Fruit fly (Drosophila melanogaster): ENCODE measurements around the gene noi.

dm6 chr3R:5592009-5592572 lies 832 bp upstream of the noi start:
- TF ChIP-seq CG11617 (GFP tag; optimal IDR thresholded peaks at IDR 0.05): no peak
- TF ChIP-seq Hr96 (GFP tag; optimal IDR thresholded peaks at IDR 0.05): no peak
- no peak for TF ChIP-seq Crg-1 (GFP tag; optimal IDR thresholded peaks at IDR 0.05)
- no peak for TF ChIP-seq CG5204 (GFP tag; optimal IDR thresholded peaks at IDR 0.05)
- TF ChIP-seq CG12768 (GFP tag; optimal IDR thresholded peaks at IDR 0.05): peak; percentile 41
- TF ChIP-seq kay (GFP tag; ENCODE audit: borderline replicate concordance): no peak
- TF ChIP-seq ovo (GFP tag; optimal IDR thresholded peaks at IDR 0.05): no peak
- TF ChIP-seq CG7045 (GFP tag; optimal IDR thresholded peaks at IDR 0.05): no peak
- TF ChIP-seq Clk (GFP tag; optimal IDR thresholded peaks at IDR 0.05): no peak
- TF ChIP-seq CG7101 (tag; optimal IDR thresholded peaks at IDR 0.05): peak; percentile 16
- peak; percentile 62 for TF ChIP-seq Mnt (GFP tag; optimal IDR thresholded peaks at IDR 0.05)
- TF ChIP-seq tj (GFP tag; optimal IDR thresholded peaks at IDR 0.05): peak; percentile 20
- no peak for TF ChIP-seq CG33017 (tag; optimal IDR thresholded peaks at IDR 0.05)
